Fruit fly (Drosophila melanogaster) whole organism, prepupa: ENCODE data around the gene Os-C.

ENCODE experiments used
- CG10631 ChIP-seq: fragments of 200-800 bp; sonication (Bioruptor generic); optimal IDR thresholded peaks from 2 replicates; lab custom pipeline; 2016; ENCODE audit warnings: missing biosample characterization, missing genetic modification characterization
- CG11762 ChIP-seq: fragments of 200-800 bp; sonication (Bioruptor generic); optimal IDR thresholded peaks from 3 replicates; lab custom pipeline; 2016; ENCODE audit warnings: missing biosample characterization, missing genetic modification characterization; ENCODE audit not compliant: insufficient read depth
- Eip93F ChIP-seq: fragments of 200-800 bp; sonication (Bioruptor generic); optimal IDR thresholded peaks from 2 replicates; lab custom pipeline; 2016; ENCODE audit warnings: missing biosample characterization, mild to moderate bottlenecking, missing genetic modification characterization
- Ets96B ChIP-seq: fragments of 200-800 bp; optimal IDR thresholded peaks from 2 replicates; lab custom pipeline; 2019; ENCODE audit warnings: missing biosample characterization, mild to moderate bottlenecking, missing genetic modification characterization, moderate library complexity
- Gug ChIP-seq: fragments of 200-800 bp; sonication (Bioruptor generic); IDR thresholded peaks from 2 replicates; pipeline ENCODE4 v1.3.6; 2022; ENCODE audit warnings: missing biosample characterization, missing genetic modification characterization
- Hr38 ChIP-seq: sonication (Bioruptor generic); optimal IDR thresholded peaks from 2 replicates; lab custom pipeline; 2016; ENCODE audit warnings: missing biosample characterization, missing genetic modification characterization
- Met ChIP-seq: fragments of 200-800 bp; sonication (Bioruptor generic); optimal IDR thresholded peaks from 3 replicates; lab custom pipeline; 2016; ENCODE audit warnings: missing biosample characterization, missing genetic modification characterization
- Sox14 ChIP-seq: fragments of 200-800 bp; sonication (Bioruptor generic); optimal IDR thresholded peaks from 3 replicates; lab custom pipeline; 2016; ENCODE audit warnings: missing biosample characterization, missing genetic modification characterization
- acj6 ChIP-seq: fragments of 200-800 bp; sonication (Bioruptor generic); optimal IDR thresholded peaks from 3 replicates; lab custom pipeline; 2016; ENCODE audit warnings: missing biosample characterization, missing genetic modification characterization
- fd59A ChIP-seq: fragments of 200-800 bp; sonication (Bioruptor generic); optimal IDR thresholded peaks from 2 replicates; lab custom pipeline; 2017; ENCODE audit warnings: missing biosample characterization, mild to moderate bottlenecking, missing genetic modification characterization, missing genetic modification reagents
- salr ChIP-seq, 2 experiments: fragments of 200-800 bp; sonication (Bioruptor generic); optimal IDR thresholded peaks; 3 replicates each; lab custom pipeline; 2016 to 2018; ENCODE audit warnings: missing biosample characterization in 2 of 2, missing genetic modification characterization in 2 of 2, mild to moderate bottlenecking in 1 of 2

DNA sequence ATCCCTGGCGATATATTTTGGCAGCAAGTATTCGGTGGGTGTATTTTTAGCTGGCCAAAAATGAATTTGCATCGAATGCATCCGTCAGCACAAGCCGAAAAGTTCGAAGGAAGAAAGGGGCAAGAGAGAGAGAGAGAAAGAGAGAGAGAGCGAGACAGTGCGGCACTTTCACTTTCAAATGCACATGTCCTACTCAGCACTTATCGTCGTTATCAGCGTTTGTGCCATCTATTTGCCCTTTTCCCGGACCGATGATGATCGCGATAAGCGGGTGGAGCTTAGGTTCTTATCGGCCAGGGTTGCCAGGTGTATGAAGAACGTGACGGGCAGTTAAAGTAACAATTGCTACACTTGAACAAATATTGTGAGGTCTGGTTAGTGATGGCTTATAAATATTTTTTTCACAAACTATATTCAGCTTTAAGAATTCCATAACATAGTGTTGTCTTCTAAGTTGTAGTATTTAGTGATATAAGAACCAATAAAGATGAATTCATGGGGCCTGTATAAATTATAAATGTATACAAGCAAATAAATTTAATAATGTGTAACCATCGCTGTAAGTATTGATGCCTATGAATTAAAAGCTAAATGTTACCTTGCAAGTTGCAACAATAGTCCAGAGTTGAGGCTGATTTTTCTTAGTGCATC, 33.9 kb upstream of the Os-C start:
- TF ChIP-seq CG10631 (GFP tag; lab: Kevin White, UChicago) (peak; percentile 22), Ets96B (tag; lab: Kevin White, UChicago) (no peak), Gug (GFP tag; lab: Robert Waterston, UW) (no peak), Eip93F (GFP tag; lab: Kevin White, UChicago) (no peak), CG11762 (no peak), fd59A (GFP tag; lab: Kevin White, UChicago) (no peak), Sox14 (GFP tag; lab: Kevin White, UChicago) (peak; percentile 4), Met (GFP tag; lab: Kevin White, UChicago) (peak; percentile 26), acj6 (GFP tag; lab: Kevin White, UChicago) (no peak), Hr38 (GFP tag; lab: Kevin White, UChicago) (no peak), salr (GFP tag; optimal IDR thresholded peaks at IDR 0.05; lab: Kevin White, UChicago) (peak in 1 of 2 experiments; percentile 21)
